Worm (Caenorhabditis elegans): ENCODE results near the gene F55C9.3.

- TF ChIP-seq sptf-1 (tag; optimal IDR thresholded peaks at IDR 0.05) (no peak), flh-1 (GFP tag; optimal IDR thresholded peaks at IDR 0.05) (no peak), lin-13 (tag; optimal IDR thresholded peaks at IDR 0.05) (no peak), mab-5 (tag; optimal IDR thresholded peaks at IDR 0.05) (no peak), cnd-1 (tag; optimal IDR thresholded peaks at IDR 0.05) (no peak), zip-8 (tag; optimal IDR thresholded peaks at IDR 0.05) (no peak), ceh-83 (GFP tag; optimal IDR thresholded peaks at IDR 0.05) (no peak)
Measured at ce11 chrV:19278488-19278887, 9.5 kb downstream of the F55C9.3 start.

Data from whole organism, mixed stage, embryonic.